Fruit fly (Drosophila melanogaster) whole organism, embryonic: ENCODE data around the gene CG13000.

ENCODE experiments used
- CG10979 ChIP-seq: fragments of 200-800 bp; sonication (Bioruptor generic); optimal IDR thresholded peaks from 2 replicates; lab custom pipeline; 2018; ENCODE audit warnings: missing biosample characterization, mild to moderate bottlenecking, missing genetic modification characterization, moderate library complexity
- CG12155 ChIP-seq: fragments of 200-800 bp; sonication (Bioruptor generic); optimal IDR thresholded peaks from 3 replicates; lab custom pipeline; 2016; ENCODE audit warnings: missing biosample characterization, missing genetic modification characterization
- CG12219 ChIP-seq: fragments of 200-800 bp; sonication (Bioruptor generic); optimal IDR thresholded peaks from 3 replicates; lab custom pipeline; 2018; ENCODE audit warnings: missing biosample characterization, mild to moderate bottlenecking, missing genetic modification characterization
- CG12769 ChIP-seq: fragments of 200-800 bp; sonication (Bioruptor generic); optimal IDR thresholded peaks from 2 replicates; lab custom pipeline; 2019; ENCODE audit warnings: missing biosample characterization, mild to moderate bottlenecking, missing genetic modification characterization, moderate library complexity
- CG14667 ChIP-seq: fragments of 200-800 bp; sonication (Bioruptor generic); IDR thresholded peaks from 2 replicates; pipeline ENCODE4 v1.3.6; 2022; ENCODE audit warnings: missing biosample characterization, missing genetic modification characterization
- CG17361 ChIP-seq: fragments of 200-800 bp; sonication (Bioruptor generic); IDR thresholded peaks from 3 replicates; pipeline ENCODE4 v1.3.6; 2022; ENCODE audit warnings: missing biosample characterization, missing genetic modification characterization
- CG31365 ChIP-seq: fragments of 200-800 bp; sonication (Bioruptor generic); optimal IDR thresholded peaks from 2 replicates; lab custom pipeline; 2018; ENCODE audit warnings: missing biosample characterization, mild to moderate bottlenecking, missing genetic modification characterization
- CG33557 ChIP-seq: fragments of 200-800 bp; sonication (Bioruptor generic); optimal IDR thresholded peaks from 2 replicates; lab custom pipeline; 2019; ENCODE audit warnings: missing biosample characterization, mild to moderate bottlenecking, missing genetic modification characterization, moderate library complexity
- CG34224 ChIP-seq: fragments of 200-800 bp; sonication (Bioruptor generic); IDR thresholded peaks from 3 replicates; pipeline ENCODE4 v1.3.6; 2022; ENCODE audit warnings: missing biosample characterization, missing genetic modification characterization; ENCODE audit not compliant: partially characterized antibody
- CG3847 ChIP-seq: fragments of 200-800 bp; sonication (Bioruptor generic); IDR thresholded peaks from 2 replicates; pipeline ENCODE4 v1.3.6; 2022; ENCODE audit warnings: missing biosample characterization, missing genetic modification characterization
- CG6175 ChIP-seq: fragments of 200-800 bp; sonication (Bioruptor generic); IDR thresholded peaks from 3 replicates; pipeline ENCODE4 v1.3.6; 2022; ENCODE audit warnings: missing biosample characterization, missing genetic modification characterization
- CG6272 ChIP-seq: fragments of 200-800 bp; sonication (Bioruptor generic); IDR thresholded peaks from 2 replicates; pipeline ENCODE4 v1.3.6; 2022; ENCODE audit warnings: missing biosample characterization, missing genetic modification characterization
- CG6689 ChIP-seq: fragments of 200-800 bp; sonication (Bioruptor generic); IDR thresholded peaks from 2 replicates; pipeline ENCODE4 v1.3.6; 2022; ENCODE audit warnings: missing biosample characterization, missing genetic modification characterization
- CG7839 ChIP-seq: fragments of 200-800 bp; sonication (Bioruptor generic); optimal IDR thresholded peaks from 3 replicates; lab custom pipeline; 2018; ENCODE audit warnings: missing biosample characterization, mild to moderate bottlenecking, missing genetic modification characterization, moderate library complexity
- CG9727 ChIP-seq: fragments of 200-800 bp; sonication (Bioruptor generic); optimal IDR thresholded peaks from 3 replicates; lab custom pipeline; 2017; ENCODE audit warnings: missing biosample characterization, mild to moderate bottlenecking, missing genetic modification characterization
- Chrac-16 ChIP-seq: fragments of 200-800 bp; sonication (Bioruptor generic); optimal IDR thresholded peaks from 3 replicates; lab custom pipeline; 2016; ENCODE audit warnings: missing biosample characterization, missing genetic modification characterization
- Dad ChIP-seq: fragments of 200-800 bp; sonication (Bioruptor generic); optimal IDR thresholded peaks from 3 replicates; lab custom pipeline; 2016; ENCODE audit warnings: missing biosample characterization, missing genetic modification characterization
- Deaf1 ChIP-seq: fragments of 200-800 bp; optimal IDR thresholded peaks from 3 replicates; lab custom pipeline; 2019; ENCODE audit warnings: missing biosample characterization, mild to moderate bottlenecking, missing genetic modification characterization, moderate library complexity
- Dip2 ChIP-seq: fragments of 200-800 bp; sonication (Bioruptor generic); IDR thresholded peaks from 2 replicates; pipeline ENCODE4 v1.3.6; 2022; ENCODE audit warnings: missing biosample characterization, missing genetic modification characterization
- Dip3 ChIP-seq: fragments of 200-800 bp; sonication (Bioruptor generic); optimal IDR thresholded peaks from 3 replicates; lab custom pipeline; 2016; ENCODE audit warnings: missing biosample characterization, missing genetic modification characterization
- Drgx ChIP-seq: fragments of 200-800 bp; sonication (Bioruptor generic); IDR thresholded peaks from 2 replicates; pipeline ENCODE4 v1.3.6; 2022; ENCODE audit warnings: missing biosample characterization, missing genetic modification characterization
- Ets65A ChIP-seq: fragments of 200-800 bp; sonication (Bioruptor generic); peaks from one replicate; lab custom pipeline; 2016; ENCODE audit warnings: missing biosample characterization, missing genetic modification characterization
- HLH4C ChIP-seq: fragments of 200-800 bp; sonication (Bioruptor generic); IDR thresholded peaks from 3 replicates; pipeline ENCODE4 v1.3.6; 2022; ENCODE audit warnings: missing biosample characterization, missing genetic modification characterization; ENCODE audit not compliant: partially characterized antibody
- Mrtf ChIP-seq: fragments of 200-800 bp; sonication (Bioruptor generic); IDR thresholded peaks from 3 replicates; pipeline ENCODE4 v1.3.6; 2022; ENCODE audit warnings: missing biosample characterization, missing genetic modification characterization
- Oli ChIP-seq: fragments of 200-800 bp; sonication (Bioruptor generic); optimal IDR thresholded peaks from 2 replicates; lab custom pipeline; 2018; ENCODE audit warnings: missing biosample characterization, mild to moderate bottlenecking, missing genetic modification characterization, moderate library complexity
- Optix ChIP-seq: fragments of 200-800 bp; sonication (Bioruptor generic); IDR thresholded peaks from 3 replicates; pipeline ENCODE4 v1.3.6; 2022; ENCODE audit warnings: missing biosample characterization, missing genetic modification characterization
- Scr ChIP-seq: fragments of 200-800 bp; sonication (Bioruptor generic); IDR thresholded peaks from 2 replicates; pipeline ENCODE4 v1.3.6; 2022; ENCODE audit warnings: missing biosample characterization, missing genetic modification characterization; ENCODE audit not compliant: partially characterized antibody
- Sry-β ChIP-seq: fragments of 200-800 bp; sonication (Bioruptor generic); optimal IDR thresholded peaks from 2 replicates; lab custom pipeline; 2018; ENCODE audit warnings: missing biosample characterization, mild to moderate bottlenecking, missing genetic modification characterization, moderate library complexity
- YL-1 ChIP-seq: fragments of 200-800 bp; sonication (Bioruptor generic); optimal IDR thresholded peaks from 3 replicates; lab custom pipeline; 2017; ENCODE audit warnings: missing biosample characterization, mild to moderate bottlenecking, missing genetic modification characterization
- bbx ChIP-seq: fragments of 200-800 bp; sonication (Bioruptor generic); IDR thresholded peaks from 2 replicates; pipeline ENCODE4 v1.3.6; 2022; ENCODE audit warnings: missing biosample characterization, missing genetic modification characterization; ENCODE audit not compliant: partially characterized antibody
- chif ChIP-seq, 2 experiments: fragments of 200-800 bp; sonication (Bioruptor generic); optimal IDR thresholded peaks; 3 replicates each; lab custom pipeline; 2016; ENCODE audit warnings: missing biosample characterization in 2 of 2, missing genetic modification characterization in 2 of 2
- crol ChIP-seq: fragments of 200-800 bp; sonication (Bioruptor generic); IDR thresholded peaks from 2 replicates; pipeline ENCODE4 v1.3.6; 2022; ENCODE audit warnings: missing biosample characterization, missing genetic modification characterization
- dimm ChIP-seq: fragments of 200-800 bp; sonication (Bioruptor generic); IDR thresholded peaks from 2 replicates; pipeline ENCODE4 v1.3.6; 2022; ENCODE audit warnings: missing biosample characterization, missing genetic modification characterization
- ewg ChIP-seq: fragments of 200-800 bp; sonication (Bioruptor generic); optimal IDR thresholded peaks from 3 replicates; lab custom pipeline; 2017; ENCODE audit warnings: mild to moderate bottlenecking, missing biosample characterization, missing genetic modification reagents, missing genetic modification characterization
- gsb-n ChIP-seq: fragments of 200-800 bp; sonication (Bioruptor generic); optimal IDR thresholded peaks from 3 replicates; lab custom pipeline; 2018; ENCODE audit warnings: missing biosample characterization, mild to moderate bottlenecking, missing genetic modification characterization
- gt ChIP-seq: fragments of 200-800 bp; sonication (Bioruptor generic); IDR thresholded peaks from 2 replicates; pipeline ENCODE4 v1.3.6; 2022; ENCODE audit warnings: missing biosample characterization, missing genetic modification characterization
- ham ChIP-seq: fragments of 200-800 bp; sonication (Bioruptor generic); IDR thresholded peaks from 2 replicates; pipeline ENCODE4 v1.3.6; 2022; ENCODE audit warnings: missing biosample characterization, missing genetic modification characterization
- her ChIP-seq: fragments of 200-800 bp; sonication (Bioruptor generic); optimal IDR thresholded peaks from 2 replicates; lab custom pipeline; 2016; ENCODE audit warnings: missing biosample characterization, missing genetic modification characterization
- jing ChIP-seq: fragments of 200-800 bp; sonication (Bioruptor generic); optimal IDR thresholded peaks from 2 replicates; lab custom pipeline; 2018; ENCODE audit warnings: missing biosample characterization, mild to moderate bottlenecking, missing genetic modification characterization
- lmd ChIP-seq: fragments of 200-800 bp; sonication (Bioruptor generic); IDR thresholded peaks from 2 replicates; pipeline ENCODE4 v1.3.6; 2022; ENCODE audit warnings: missing biosample characterization, missing genetic modification characterization
- nmo ChIP-seq: fragments of 200-800 bp; sonication (Bioruptor generic); optimal IDR thresholded peaks from 2 replicates; lab custom pipeline; 2018; ENCODE audit warnings: missing biosample characterization, mild to moderate bottlenecking, missing genetic modification characterization, moderate library complexity
- nom ChIP-seq: fragments of 200-800 bp; sonication (Bioruptor generic); optimal IDR thresholded peaks from 2 replicates; lab custom pipeline; 2017; ENCODE audit warnings: missing biosample characterization, missing genetic modification characterization, mild to moderate bottlenecking, moderate library complexity, missing genetic modification reagents
- pita ChIP-seq: fragments of 200-800 bp; sonication (Bioruptor generic); optimal IDR thresholded peaks from 2 replicates; lab custom pipeline; 2017; ENCODE audit warnings: missing biosample characterization, mild to moderate bottlenecking, missing genetic modification characterization
- sens ChIP-seq: fragments of 200-800 bp; sonication (Bioruptor generic); peaks from one replicate; lab custom pipeline; 2016; ENCODE audit warnings: missing biosample characterization, missing genetic modification characterization
- sisA ChIP-seq: fragments of 200-800 bp; sonication (Bioruptor generic); IDR thresholded peaks from 2 replicates; pipeline ENCODE4 v1.3.6; 2022; ENCODE audit warnings: missing biosample characterization, missing genetic modification characterization
- sna ChIP-seq: fragments of 200-800 bp; sonication (Bioruptor generic); IDR thresholded peaks from 2 replicates; pipeline ENCODE4 v1.3.6; 2022; ENCODE audit warnings: missing biosample characterization, missing genetic modification characterization; ENCODE audit not compliant: partially characterized antibody
- sug ChIP-seq: fragments of 200-800 bp; optimal IDR thresholded peaks from 2 replicates; lab custom pipeline; 2019; ENCODE audit warnings: missing biosample characterization, mild to moderate bottlenecking, missing genetic modification characterization, moderate library complexity
- tgo ChIP-seq: fragments of 200-800 bp; sonication (Bioruptor generic); IDR thresholded peaks from 3 replicates; pipeline ENCODE4 v1.3.6; 2022; ENCODE audit warnings: missing biosample characterization, missing genetic modification characterization
- usp ChIP-seq: fragments of >200 bp; optimal IDR thresholded peaks from 2 replicates; lab custom pipeline; 2017; ENCODE audit warnings: missing biosample characterization, missing genetic modification characterization
- vfl ChIP-seq: fragments of 200-800 bp; sonication (Bioruptor generic); optimal IDR thresholded peaks from 2 replicates; lab custom pipeline; 2016; ENCODE audit warnings: missing biosample characterization, missing genetic modification characterization
- vvl ChIP-seq: fragments of 200-800 bp; sonication (Bioruptor generic); IDR thresholded peaks from 2 replicates; pipeline ENCODE4 v1.3.6; 2022; ENCODE audit warnings: missing biosample characterization, missing genetic modification characterization
- zf30C ChIP-seq: fragments of 200-800 bp; sonication (Bioruptor generic); optimal IDR thresholded peaks from 3 replicates; lab custom pipeline; 2018; ENCODE audit warnings: missing biosample characterization, mild to moderate bottlenecking, missing genetic modification characterization

Gene CG13000

dm6 chrX:16906065-16906464, 42.2 kb downstream of the CG13000 start:
- no peak for TF ChIP-seq CG33557
- TF ChIP-seq Dad (GFP tag; lab: Kevin White, UChicago) = no peak
- TF ChIP-seq sug = no peak
- TF ChIP-seq tgo (GFP tag; lab: Robert Waterston, UW) = no peak
- peak; percentile 70 for TF ChIP-seq nom (GFP tag; lab: Kevin White, UChicago)
- no peak for TF ChIP-seq Sry-β (GFP tag; lab: Kevin White, UChicago)
- no peak for TF ChIP-seq Dip3 (GFP tag; lab: Kevin White, UChicago)
- TF ChIP-seq HLH4C = no peak
- TF ChIP-seq CG17361 (GFP tag; lab: Robert Waterston, UW) = no peak
- no peak for TF ChIP-seq nmo (GFP tag; lab: Kevin White, UChicago)
- no peak for TF ChIP-seq Oli
- no peak for TF ChIP-seq jing
- TF ChIP-seq Chrac-16 (GFP tag; lab: Kevin White, UChicago) = no peak
- TF ChIP-seq sens (GFP tag; lab: Kevin White, UChicago) = peak; percentile 23
- TF ChIP-seq Drgx (GFP tag; lab: Robert Waterston, UW) = peak; percentile 46; the same call in 1 of the 2 replicates
- no peak for TF ChIP-seq CG34224
- TF ChIP-seq gsb-n (tag; lab: Kevin White, UChicago) = no peak
- no peak for TF ChIP-seq ham
- no peak for TF ChIP-seq CG12219 (GFP tag; lab: Kevin White, UChicago)
- no peak for TF ChIP-seq usp (GFP tag; lab: Kevin White, UChicago)
- TF ChIP-seq Deaf1 (tag; lab: Kevin White, UChicago) = peak; percentile 19
- no peak for TF ChIP-seq Mrtf (GFP tag; lab: Robert Waterston, UW)
- no peak for TF ChIP-seq Optix (GFP tag; lab: Robert Waterston, UW)
- no peak for TF ChIP-seq dimm (GFP tag; lab: Robert Waterston, UW)
- TF ChIP-seq sna (GFP tag; lab: Robert Waterston, UW) = no peak

- TF ChIP-seq vfl (GFP tag; lab: Kevin White, UChicago) (no peak), gt (GFP tag; lab: Robert Waterston, UW) (no peak), sisA (GFP tag; lab: Robert Waterston, UW) (no peak), bbx (no peak), Ets65A (GFP tag; lab: Kevin White, UChicago) (peak; percentile 65), CG31365 (tag; lab: Kevin White, UChicago) (no peak)
Measured at dm6 chrX:16902435-16902834, 45.8 kb downstream of the CG13000 start.

- no peak for TF ChIP-seq ewg (GFP tag; lab: Kevin White, UChicago)
- no peak for TF ChIP-seq CG6689 (GFP tag; lab: Robert Waterston, UW)
- no peak for TF ChIP-seq zf30C
- TF ChIP-seq CG9727 (GFP tag; lab: Kevin White, UChicago) = no peak
- no peak for TF ChIP-seq CG10979 (tag; lab: Kevin White, UChicago)
- TF ChIP-seq CG14667 (GFP tag; lab: Robert Waterston, UW) = no peak
- TF ChIP-seq pita = no peak
- no peak for TF ChIP-seq Dip2 (GFP tag; lab: Robert Waterston, UW)
- TF ChIP-seq CG6272 = no peak
- no peak for TF ChIP-seq CG3847
- TF ChIP-seq Scr (GFP tag; lab: Robert Waterston, UW) = no peak
- no peak for TF ChIP-seq CG12155 (GFP tag; lab: Kevin White, UChicago)
- peak; percentile 82 for TF ChIP-seq crol (GFP tag; lab: Robert Waterston, UW)
- TF ChIP-seq chif (GFP tag; optimal IDR thresholded peaks at IDR 0.05; lab: Kevin White, UChicago) = no peak
- TF ChIP-seq YL-1 = no peak
- peak; percentile 21 for TF ChIP-seq CG12769 (tag; lab: Kevin White, UChicago)
- TF ChIP-seq vvl (GFP tag; lab: Robert Waterston, UW) = no peak
- TF ChIP-seq CG6175 (GFP tag; lab: Robert Waterston, UW) = 0 out of 3 replicates have a peak, but pooled peaks have one; percentile 40
- TF ChIP-seq CG7839 (tag; lab: Kevin White, UChicago) = no peak
- TF ChIP-seq her (GFP tag; lab: Kevin White, UChicago) = no peak
- no peak for TF ChIP-seq lmd (GFP tag; lab: Robert Waterston, UW)
Measured at dm6 chrX:16900283-16900682, 48.0 kb downstream of the CG13000 start.
